Worm (Caenorhabditis elegans): ENCODE data around the gene lin-23.

lin-23 gene

DNA sequence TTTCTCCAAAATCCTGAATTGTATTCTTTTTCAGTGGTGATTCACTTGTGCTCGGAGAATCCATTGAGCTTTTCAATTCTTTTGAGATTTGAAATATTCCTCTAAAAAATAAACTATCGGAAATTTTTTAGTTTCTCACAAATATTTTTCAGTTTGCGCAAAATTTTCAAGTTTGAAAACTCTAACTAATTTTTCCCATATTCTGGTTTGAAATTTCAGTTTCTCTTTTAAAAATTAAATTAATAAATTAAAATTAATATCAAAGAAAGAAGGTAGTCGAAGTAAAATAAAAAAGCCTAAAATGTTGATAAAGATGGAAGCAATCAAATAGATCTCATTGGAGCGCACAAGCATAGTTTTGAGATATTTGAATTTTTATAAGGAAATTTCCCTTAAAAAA lies 19.2 kb upstream of the lin-23 start, which contains the start of gene C32D5.10:
C32D5.10 (minus strand) TSS at position 101 of the 400 bp plus-strand sequence.
- no peak for TF ChIP-seq ztf-16 (tag; optimal IDR thresholded peaks at IDR 0.05)
- no peak for TF ChIP-seq C08G9.2 (tag; optimal IDR thresholded peaks at IDR 0.05)
- TF ChIP-seq unc-86 (tag; optimal IDR thresholded peaks at IDR 0.05) = no peak
- no peak for TF ChIP-seq ceh-34 (tag; optimal IDR thresholded peaks at IDR 0.05)
- no peak for TF ChIP-seq sdc-2 (tag; optimal IDR thresholded peaks at IDR 0.05)
- TF ChIP-seq rnt-1 (tag; optimal IDR thresholded peaks at IDR 0.05) = no peak
- TF ChIP-seq ceh-48 (tag; optimal IDR thresholded peaks at IDR 0.05) = no peak
- no peak for TF ChIP-seq sox-4 (tag; optimal IDR thresholded peaks at IDR 0.05)
- TF ChIP-seq zip-5 (tag; optimal IDR thresholded peaks at IDR 0.05) = no peak
- TF ChIP-seq pax-1 (tag; optimal IDR thresholded peaks at IDR 0.05) = no peak
- no peak for TF ChIP-seq pat-9 (tag; optimal IDR thresholded peaks at IDR 0.05)
- no peak for TF ChIP-seq tbx-7 (tag; optimal IDR thresholded peaks at IDR 0.05)
- TF ChIP-seq pha-2 (tag; optimal IDR thresholded peaks at IDR 0.05) = no peak
- TF ChIP-seq T23F11.4 (GFP tag; optimal IDR thresholded peaks at IDR 0.05) = no peak

DNA sequence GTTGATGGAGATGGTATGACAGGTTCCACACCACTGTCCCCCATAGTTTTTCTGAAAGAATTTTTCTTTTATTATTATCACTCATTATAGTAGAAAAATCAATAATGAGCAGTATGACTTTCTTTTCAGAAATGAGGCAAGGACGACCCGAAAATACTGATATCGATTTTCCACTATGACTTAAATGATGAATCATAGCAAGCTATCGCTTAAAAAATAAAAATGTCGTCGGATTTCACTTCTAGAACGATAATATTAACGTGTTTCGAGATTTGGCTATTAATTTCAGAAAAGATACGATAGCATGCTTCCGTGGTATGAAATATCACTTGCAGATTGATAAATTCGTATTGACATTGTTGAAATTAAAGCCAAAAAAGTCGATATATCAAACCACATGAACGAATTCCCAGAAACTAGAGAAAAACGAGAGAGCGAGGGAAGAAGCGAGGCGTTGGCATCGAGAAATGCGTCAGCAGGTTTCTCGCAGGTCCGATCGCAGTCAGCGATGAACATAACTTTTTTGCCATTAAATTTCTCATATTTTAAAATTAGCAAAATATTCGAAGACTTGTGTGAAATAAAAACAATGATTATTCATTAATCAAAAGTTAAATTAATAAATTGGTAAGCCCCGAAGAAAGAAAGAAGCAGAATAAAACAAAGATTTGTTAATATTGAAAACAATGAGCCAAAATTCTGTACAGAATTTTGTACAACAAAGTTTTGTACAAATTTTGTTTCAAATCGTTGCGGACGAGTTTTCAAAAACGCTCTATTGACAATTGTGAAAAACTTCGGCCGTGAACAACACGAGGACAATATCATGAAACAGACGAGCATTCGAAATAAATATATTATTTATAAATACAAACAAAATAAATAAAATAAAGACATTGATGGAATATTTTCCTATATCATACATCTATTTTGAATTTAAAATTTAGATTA lies 15.4 kb upstream of the lin-23 start, which contains the start of gene C32D5.11:
C32D5.11 (minus strand) TSS at position 51 of the 951 bp plus-strand sequence.
- TF ChIP-seq Y22D7AL.16 (tag; optimal IDR thresholded peaks at IDR 0.05) = no peak
- TF ChIP-seq odd-2 (tag; optimal IDR thresholded peaks at IDR 0.05) = no peak
- peak; percentile 23 for TF ChIP-seq ceh-48 (tag; optimal IDR thresholded peaks at IDR 0.05)
- TF ChIP-seq ceh-6 (GFP tag; optimal IDR thresholded peaks at IDR 0.05) = no peak
- TF ChIP-seq ceh-31 (tag; optimal IDR thresholded peaks at IDR 0.05) = peak; percentile 25
- TF ChIP-seq ceh-14 (tag; optimal IDR thresholded peaks at IDR 0.05) = peak; percentile 36
- TF ChIP-seq madf-2 (tag; optimal IDR thresholded peaks at IDR 0.05) = no peak
- peak; percentile 32 for TF ChIP-seq ceh-34 (tag; optimal IDR thresholded peaks at IDR 0.05)
- TF ChIP-seq pha-4 (tag; optimal IDR thresholded peaks at IDR 0.05) = no peak
- no peak for TF ChIP-seq elt-4 (tag; optimal IDR thresholded peaks at IDR 0.05)
- no peak for TF ChIP-seq ama-1 (optimal IDR thresholded peaks at IDR 0.05)
- TF ChIP-seq unc-55 (GFP tag; optimal IDR thresholded peaks at IDR 0.05) = no peak
- no peak for TF ChIP-seq dmd-4 (tag; optimal IDR thresholded peaks at IDR 0.05; ENCODE audit: borderline replicate concordance)
- 0 out of 2 replicates have a peak, but pooled peaks have one; percentile 13 for TF ChIP-seq unc-3 (GFP tag; conservative IDR thresholded peaks at IDR 0.05)
- no peak for TF ChIP-seq unc-3 (tag; optimal IDR thresholded peaks at IDR 0.05)
- peak; percentile 42 for TF ChIP-seq ceh-18 (tag; optimal IDR thresholded peaks at IDR 0.05)
- no peak for TF ChIP-seq K02D7.2 (tag; optimal IDR thresholded peaks at IDR 0.05)
- no peak for TF ChIP-seq hlh-8 (tag; optimal IDR thresholded peaks at IDR 0.05)
- no peak for TF ChIP-seq mec-3 (tag; optimal IDR thresholded peaks at IDR 0.05; ENCODE audit: borderline replicate concordance)
- TF ChIP-seq fkh-6 (tag; optimal IDR thresholded peaks at IDR 0.05) = no peak
- no peak for TF ChIP-seq hlh-13 (GFP tag; optimal IDR thresholded peaks at IDR 0.05)
- peak; percentile 55 for TF ChIP-seq pax-1 (tag; optimal IDR thresholded peaks at IDR 0.05)
- TF ChIP-seq syd-9 (tag; optimal IDR thresholded peaks at IDR 0.05) = no peak
- no peak for TF ChIP-seq K09A11.1 (tag; optimal IDR thresholded peaks at IDR 0.05; ENCODE audit: insufficient read depth)
- TF ChIP-seq ztf-16 (tag; optimal IDR thresholded peaks at IDR 0.05) = no peak
- TF ChIP-seq nfya-1 (tag; optimal IDR thresholded peaks at IDR 0.05) = peak; percentile 47
- peak; percentile 23 for TF ChIP-seq ref-2 (tag; optimal IDR thresholded peaks at IDR 0.05)
- peak; percentile 51 for TF ChIP-seq tbx-2 (tag; optimal IDR thresholded peaks at IDR 0.05)
- peak; percentile 38 for TF ChIP-seq hlh-30 (tag; optimal IDR thresholded peaks at IDR 0.05; ENCODE audit: insufficient read depth)
- peak; percentile 20 for TF ChIP-seq elt-2 (tag; optimal IDR thresholded peaks at IDR 0.05)

All from whole organism, late embryonic.